Fruit fly (Drosophila melanogaster) whole organism, prepupa: ENCODE measurements around the gene CG6204.

ENCODE experiments used
- Blimp-1 ChIP-seq: fragments of 200-800 bp; sonication (Bioruptor generic); optimal IDR thresholded peaks from 3 replicates; lab custom pipeline; 2017; ENCODE audit warnings: missing biosample characterization, missing genetic modification characterization, mild to moderate bottlenecking, moderate library complexity, missing genetic modification reagents
- CG10669 ChIP-seq: fragments of 200-800 bp; sonication (Bioruptor generic); optimal IDR thresholded peaks from 3 replicates; lab custom pipeline; 2018; ENCODE audit warnings: missing biosample characterization, mild to moderate bottlenecking, missing genetic modification characterization, moderate library complexity
- CG11294 ChIP-seq: fragments of 200-800 bp; sonication (Bioruptor generic); IDR thresholded peaks from 2 replicates; pipeline ENCODE4 v1.3.6; 2022; ENCODE audit warnings: missing biosample characterization, missing genetic modification characterization
- CG11762 ChIP-seq: fragments of 200-800 bp; sonication (Bioruptor generic); optimal IDR thresholded peaks from 3 replicates; lab custom pipeline; 2016; ENCODE audit warnings: missing biosample characterization, missing genetic modification characterization; ENCODE audit not compliant: insufficient read depth
- CG11902 ChIP-seq: fragments of 200-800 bp; sonication (Bioruptor generic); optimal IDR thresholded peaks from 3 replicates; lab custom pipeline; 2016; ENCODE audit warnings: missing biosample characterization, missing genetic modification characterization
- CG15336 ChIP-seq: fragments of 200-800 bp; sonication (Bioruptor generic); IDR thresholded peaks from 2 replicates; pipeline ENCODE4 v1.3.6; 2022; ENCODE audit warnings: missing biosample characterization, missing genetic modification characterization
- CG16779 ChIP-seq: fragments of 200-800 bp; sonication (Bioruptor generic); optimal IDR thresholded peaks from 3 replicates; lab custom pipeline; 2017; ENCODE audit warnings: missing biosample characterization, mild to moderate bottlenecking, missing genetic modification characterization
- CG32006 ChIP-seq: fragments of 200-800 bp; sonication (Bioruptor generic); optimal IDR thresholded peaks from 3 replicates; lab custom pipeline; 2017; ENCODE audit warnings: missing biosample characterization, mild to moderate bottlenecking, missing genetic modification characterization
- CG3919 ChIP-seq: fragments of 200-800 bp; sonication (Bioruptor generic); optimal IDR thresholded peaks from 3 replicates; lab custom pipeline; 2016; ENCODE audit warnings: missing biosample characterization, missing genetic modification characterization
- CG6163 ChIP-seq: fragments of 200-800 bp; sonication (Bioruptor generic); IDR thresholded peaks from 3 replicates; pipeline ENCODE4 v1.3.6; 2022; ENCODE audit warnings: missing biosample characterization, missing genetic modification characterization
- CG6276 ChIP-seq: fragments of 200-800 bp; sonication (Bioruptor generic); optimal IDR thresholded peaks from 2 replicates; lab custom pipeline; 2017; ENCODE audit warnings: missing biosample characterization, mild to moderate bottlenecking, missing genetic modification characterization
- CG6792 ChIP-seq: fragments of 200-800 bp; sonication (Bioruptor generic); optimal IDR thresholded peaks from 3 replicates; lab custom pipeline; 2016; ENCODE audit warnings: missing biosample characterization, missing genetic modification characterization
- CG6808 ChIP-seq: fragments of 200-800 bp; sonication (Bioruptor generic); optimal IDR thresholded peaks from 3 replicates; lab custom pipeline; 2017; ENCODE audit warnings: missing biosample characterization, missing genetic modification characterization, mild to moderate bottlenecking, moderate library complexity, missing genetic modification reagents
- CG6854 ChIP-seq: fragments of 200-800 bp; sonication (Bioruptor generic); optimal IDR thresholded peaks from 2 replicates; lab custom pipeline; 2017; ENCODE audit warnings: missing biosample characterization, mild to moderate bottlenecking, missing genetic modification characterization
- CG7368 ChIP-seq: fragments of 200-800 bp; sonication (Bioruptor generic); optimal IDR thresholded peaks from 3 replicates; lab custom pipeline; 2016; ENCODE audit warnings: missing biosample characterization, missing genetic modification characterization
- CG8119 ChIP-seq: fragments of 200-800 bp; sonication (Bioruptor generic); IDR thresholded peaks from 3 replicates; pipeline ENCODE4 v1.3.6; 2022; ENCODE audit warnings: missing biosample characterization, missing genetic modification characterization
- CG8632 ChIP-seq: fragments of 200-800 bp; sonication (Bioruptor generic); optimal IDR thresholded peaks from 3 replicates; lab custom pipeline; 2016; ENCODE audit warnings: missing biosample characterization, missing genetic modification characterization
- Eip75B ChIP-seq: fragments of 200-800 bp; sonication (Bioruptor generic); optimal IDR thresholded peaks from 3 replicates; lab custom pipeline; 2016; ENCODE audit warnings: missing biosample characterization, missing genetic modification characterization
- Eip78C ChIP-seq: fragments of 200-800 bp; sonication (Bioruptor generic); peaks from one replicate; lab custom pipeline; 2016; ENCODE audit warnings: missing biosample characterization, missing genetic modification characterization
- Eip93F ChIP-seq: fragments of 200-800 bp; sonication (Bioruptor generic); optimal IDR thresholded peaks from 2 replicates; lab custom pipeline; 2016; ENCODE audit warnings: missing biosample characterization, mild to moderate bottlenecking, missing genetic modification characterization
- Ets21C ChIP-seq: fragments of 200-800 bp; sonication (Bioruptor generic); optimal IDR thresholded peaks from 3 replicates; lab custom pipeline; 2016; ENCODE audit warnings: missing biosample characterization, missing genetic modification characterization
- Ets96B ChIP-seq: fragments of 200-800 bp; optimal IDR thresholded peaks from 2 replicates; lab custom pipeline; 2019; ENCODE audit warnings: missing biosample characterization, mild to moderate bottlenecking, missing genetic modification characterization, moderate library complexity
- Gug ChIP-seq: fragments of 200-800 bp; sonication (Bioruptor generic); IDR thresholded peaks from 2 replicates; pipeline ENCODE4 v1.3.6; 2022; ENCODE audit warnings: missing biosample characterization, missing genetic modification characterization
- Hr38 ChIP-seq: sonication (Bioruptor generic); optimal IDR thresholded peaks from 2 replicates; lab custom pipeline; 2016; ENCODE audit warnings: missing biosample characterization, missing genetic modification characterization
- Hr4 ChIP-seq: fragments of 200-800 bp; sonication (Bioruptor generic); optimal IDR thresholded peaks from 3 replicates; lab custom pipeline; 2016; ENCODE audit warnings: missing biosample characterization, missing genetic modification characterization
- Lpt ChIP-seq: fragments of 200-800 bp; sonication (Bioruptor generic); optimal IDR thresholded peaks from 3 replicates; lab custom pipeline; 2016; ENCODE audit warnings: missing biosample characterization, missing genetic modification characterization
- Met ChIP-seq: fragments of 200-800 bp; sonication (Bioruptor generic); optimal IDR thresholded peaks from 3 replicates; lab custom pipeline; 2016; ENCODE audit warnings: missing biosample characterization, missing genetic modification characterization
- OdsH ChIP-seq: fragments of 200-800 bp; sonication (Bioruptor generic); optimal IDR thresholded peaks from 3 replicates; lab custom pipeline; 2016; ENCODE audit warnings: missing biosample characterization, missing genetic modification characterization
- Smox ChIP-seq: fragments of 200-800 bp; sonication (Bioruptor generic); optimal IDR thresholded peaks from 3 replicates; lab custom pipeline; 2016; ENCODE audit warnings: missing biosample characterization, missing genetic modification characterization
- Sox14 ChIP-seq: fragments of 200-800 bp; sonication (Bioruptor generic); optimal IDR thresholded peaks from 3 replicates; lab custom pipeline; 2016; ENCODE audit warnings: missing biosample characterization, missing genetic modification characterization
- Sox15 ChIP-seq: fragments of 200-800 bp; sonication (Bioruptor generic); optimal IDR thresholded peaks from 3 replicates; lab custom pipeline; 2016; ENCODE audit warnings: missing biosample characterization, missing genetic modification characterization
- cyc ChIP-seq: fragments of 200-800 bp; sonication (Bioruptor generic); optimal IDR thresholded peaks from 3 replicates; lab custom pipeline; 2016; ENCODE audit warnings: missing biosample characterization, missing genetic modification characterization
- dac ChIP-seq: fragments of 200-800 bp; sonication (Bioruptor generic); optimal IDR thresholded peaks from 2 replicates; lab custom pipeline; 2017; ENCODE audit warnings: missing biosample characterization, mild to moderate bottlenecking, missing genetic modification characterization
- dsx ChIP-seq: fragments of 200-800 bp; optimal IDR thresholded peaks from 3 replicates; lab custom pipeline; 2019; ENCODE audit warnings: missing biosample characterization, mild to moderate bottlenecking, missing genetic modification characterization, moderate library complexity; ENCODE audit not compliant: poor library complexity, severe bottlenecking
- eg ChIP-seq: fragments of 200-800 bp; sonication (Bioruptor generic); IDR thresholded peaks from 3 replicates; pipeline ENCODE4 v1.3.6; 2022; ENCODE audit warnings: missing biosample characterization, missing genetic modification characterization
- esn ChIP-seq: fragments of 200-800 bp; sonication (Bioruptor generic); optimal IDR thresholded peaks from 2 replicates; lab custom pipeline; 2016; ENCODE audit warnings: missing biosample characterization, mild to moderate bottlenecking, missing genetic modification characterization, moderate library complexity
- fd85E ChIP-seq: fragments of 200-800 bp; sonication (Bioruptor generic); optimal IDR thresholded peaks from 3 replicates; lab custom pipeline; 2016; ENCODE audit warnings: missing biosample characterization, missing genetic modification characterization
- fkh ChIP-seq: fragments of 200-800 bp; sonication (Bioruptor generic); optimal IDR thresholded peaks from 3 replicates; lab custom pipeline; 2017; ENCODE audit warnings: missing biosample characterization, mild to moderate bottlenecking, missing genetic modification characterization, moderate library complexity
- net ChIP-seq: fragments of 200-800 bp; sonication (Bioruptor generic); optimal IDR thresholded peaks from 3 replicates; lab custom pipeline; 2016; ENCODE audit warnings: missing biosample characterization, missing genetic modification characterization
- pdm3 ChIP-seq: fragments of 200-800 bp; sonication (Bioruptor generic); optimal IDR thresholded peaks from 3 replicates; lab custom pipeline; 2016; ENCODE audit warnings: missing biosample characterization, missing genetic modification characterization
- salr ChIP-seq, 2 experiments: fragments of 200-800 bp; sonication (Bioruptor generic); optimal IDR thresholded peaks; 3 replicates each; lab custom pipeline; 2016 to 2018; ENCODE audit warnings: missing biosample characterization in 2 of 2, missing genetic modification characterization in 2 of 2, mild to moderate bottlenecking in 1 of 2
- spab ChIP-seq: fragments of 200-800 bp; sonication (Bioruptor generic); optimal IDR thresholded peaks from 2 replicates; lab custom pipeline; 2017; ENCODE audit warnings: missing biosample characterization, mild to moderate bottlenecking, missing genetic modification characterization, missing genetic modification reagents
- ss ChIP-seq, 2 experiments: fragments of 200-800 bp; sonication (Bioruptor generic); optimal IDR thresholded peaks; 2 replicates in 1 of 2; 3 replicates in 1 of 2; lab custom pipeline; 2017 to 2018; ENCODE audit warnings: mild to moderate bottlenecking in 2 of 2, missing biosample characterization in 2 of 2, missing genetic modification characterization in 2 of 2, moderate library complexity in 1 of 2
- svp ChIP-seq: fragments of 200-800 bp; sonication (Bioruptor generic); peaks from one replicate; lab custom pipeline; 2016; ENCODE audit warnings: missing biosample characterization, missing genetic modification characterization
- topi ChIP-seq: fragments of 200-800 bp; sonication (Bioruptor generic); optimal IDR thresholded peaks from 3 replicates; lab custom pipeline; 2016; ENCODE audit warnings: missing biosample characterization, missing genetic modification characterization
- vri ChIP-seq: fragments of 200-800 bp; sonication (Bioruptor generic); optimal IDR thresholded peaks from 3 replicates; lab custom pipeline; 2016; ENCODE audit warnings: missing biosample characterization, mild to moderate bottlenecking, missing genetic modification characterization

Gene CG6204

dm6 chr3R:24204022-24204421 lies 10.4 kb downstream of the CG6204 start (continued):
- TF ChIP-seq esn = no peak
- no peak for TF ChIP-seq Eip93F
- peak; percentile 56 for TF ChIP-seq CG8119 (GFP tag; lab: Robert Waterston, UW)
- peak; percentile 41 for TF ChIP-seq CG3919 (GFP tag; lab: Kevin White, UChicago)
- TF ChIP-seq CG10669 (GFP tag; lab: Kevin White, UChicago) = no peak
- TF ChIP-seq Ets21C = no peak
- no peak for TF ChIP-seq CG6808 (GFP tag; lab: Kevin White, UChicago)
- TF ChIP-seq ss (GFP tag; optimal IDR thresholded peaks at IDR 0.05; lab: Kevin White, UChicago) = no peak
- TF ChIP-seq CG6163 = no peak
- no peak for TF ChIP-seq CG8632 (GFP tag; lab: Kevin White, UChicago)
- no peak for TF ChIP-seq fd85E (GFP tag; lab: Kevin White, UChicago)
- TF ChIP-seq CG11902 = no peak
- TF ChIP-seq pdm3 (GFP tag; lab: Kevin White, UChicago) = peak; percentile 40
- peak; percentile 66 for TF ChIP-seq dac (GFP tag; lab: Kevin White, UChicago)

dm6 chr3R:24205234-24205894 lies 11.7 kb downstream of the CG6204 start:
- TF ChIP-seq Blimp-1 (GFP tag; lab: Kevin White, UChicago) (peak; percentile 80), Smox (GFP tag; lab: Kevin White, UChicago) (no peak), CG6854 (GFP tag; lab: Kevin White, UChicago) (peak; percentile 15), vri (GFP tag; lab: Kevin White, UChicago) (peak; percentile 6)

- TF ChIP-seq salr (GFP tag; optimal IDR thresholded peaks at IDR 0.05; lab: Kevin White, UChicago) = no peak
- TF ChIP-seq net (GFP tag; lab: Kevin White, UChicago) = peak; percentile 28
- TF ChIP-seq CG8119 (GFP tag; lab: Robert Waterston, UW) = peak; percentile 37; the same call in 2 of the 3 replicates
- TF ChIP-seq Eip93F = no peak
- TF ChIP-seq CG3919 (GFP tag; lab: Kevin White, UChicago) = peak; percentile 47
- TF ChIP-seq CG32006 (GFP tag; lab: Kevin White, UChicago) = peak; percentile 75
- peak; percentile 39 for TF ChIP-seq CG11762 (GFP tag; lab: Kevin White, UChicago)
- no peak for TF ChIP-seq Ets21C
- TF ChIP-seq CG7368 (GFP tag; lab: Kevin White, UChicago) = no peak
- TF ChIP-seq svp (GFP tag; lab: Kevin White, UChicago) = peak; percentile 74
- peak; percentile 46 for TF ChIP-seq CG8632 (GFP tag; lab: Kevin White, UChicago)
- no peak for TF ChIP-seq ss (GFP tag; optimal IDR thresholded peaks at IDR 0.05; lab: Kevin White, UChicago)
- TF ChIP-seq Eip78C (GFP tag; lab: Kevin White, UChicago) = peak; percentile 73
- no peak for TF ChIP-seq CG10669 (GFP tag; lab: Kevin White, UChicago)
- TF ChIP-seq Blimp-1 (GFP tag; lab: Kevin White, UChicago) = peak; percentile 23
- TF ChIP-seq CG15336 (GFP tag; lab: Robert Waterston, UW) = peak; percentile 34; the same call in 1 of the 2 replicates
- TF ChIP-seq Sox15 (GFP tag; lab: Kevin White, UChicago) = peak; percentile 31
- TF ChIP-seq fkh (GFP tag; lab: Kevin White, UChicago) = no peak
- no peak for TF ChIP-seq CG6276 (GFP tag; lab: Kevin White, UChicago)
- peak; percentile 72 for TF ChIP-seq OdsH
- no peak for TF ChIP-seq eg
- TF ChIP-seq topi (GFP tag; lab: Kevin White, UChicago) = peak; percentile 47
- TF ChIP-seq Eip75B (GFP tag; lab: Kevin White, UChicago) = no peak
- peak; percentile 22 for TF ChIP-seq cyc (GFP tag; lab: Kevin White, UChicago)
- no peak for TF ChIP-seq spab (GFP tag; lab: Kevin White, UChicago)
- TF ChIP-seq Gug (GFP tag; lab: Robert Waterston, UW) = no peak
- no peak for TF ChIP-seq Ets96B (tag; lab: Kevin White, UChicago)
- TF ChIP-seq Met (GFP tag; lab: Kevin White, UChicago) = peak; percentile 51
- no peak for TF ChIP-seq CG16779 (tag; lab: Kevin White, UChicago)
- no peak for TF ChIP-seq dsx
- peak; percentile 37 for TF ChIP-seq CG6792 (GFP tag; lab: Kevin White, UChicago)
- TF ChIP-seq Lpt (GFP tag; lab: Kevin White, UChicago) = peak; percentile 7
- peak; percentile 35 for TF ChIP-seq Hr4 (GFP tag; lab: Kevin White, UChicago)
- TF ChIP-seq dac (GFP tag; lab: Kevin White, UChicago) = no peak
- no peak for TF ChIP-seq CG11294
- TF ChIP-seq Smox (GFP tag; lab: Kevin White, UChicago) = peak; percentile 28
- no peak for TF ChIP-seq Hr38 (GFP tag; lab: Kevin White, UChicago)
- TF ChIP-seq esn = peak; percentile 59
- no peak for TF ChIP-seq Sox14 (GFP tag; lab: Kevin White, UChicago)
Observed at dm6 chr3R:24205935-24206334, 12.3 kb downstream of the CG6204 start.
